Worm (Caenorhabditis elegans) whole organism, mixed stage, embryonic: ENCODE measurements around the gene mdt-26.

Experiments
- ces-1 ChIP-seq: fragments of 150-350 bp; optimal IDR thresholded peaks from 2 replicates; lab custom pipeline; 2014; ENCODE audit warnings: missing biosample characterization, missing genetic modification reagents, missing genetic modification characterization
- elt-1 ChIP-seq: sonication (generic microtip); optimal IDR thresholded peaks from 2 replicates; lab custom pipeline; 2017; ENCODE audit warnings: missing genetic modification characterization, mild to moderate bottlenecking, missing compliant biosample characterization, antibody characterized with exemption, moderate library complexity, borderline replicate concordance; ENCODE audit not compliant: insufficient read depth
- lsy-2 ChIP-seq: fragments of 150-350 bp; optimal IDR thresholded peaks from 2 replicates; lab custom pipeline; 2014; ENCODE audit warnings: missing biosample characterization, missing genetic modification characterization
- unc-62 ChIP-seq: fragments of 150-350 bp; optimal IDR thresholded peaks from 2 replicates; lab custom pipeline; 2014; ENCODE audit warnings: missing biosample characterization, missing genetic modification reagents, missing genetic modification characterization

DNA sequence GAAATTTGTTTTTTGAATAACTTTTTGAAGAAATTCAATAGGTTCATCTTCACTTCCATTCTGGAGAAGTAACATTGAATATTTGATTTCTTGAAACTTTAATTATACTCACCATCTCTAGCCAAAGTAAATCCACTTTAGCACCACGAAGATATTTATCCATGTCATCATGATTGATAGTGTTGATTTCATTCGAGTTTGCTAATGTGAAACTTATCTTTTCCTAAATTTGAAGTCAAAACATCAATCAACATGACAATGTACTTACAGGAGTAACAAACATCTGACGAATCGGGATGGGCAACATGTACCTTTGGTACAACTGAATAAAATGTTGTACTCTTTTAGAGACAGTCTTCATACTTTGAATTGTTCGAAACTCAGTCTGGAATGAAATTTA is 36.4 kb downstream of the mdt-26 start:
- TF ChIP-seq ces-1 (GFP tag; lab: Kevin White, UChicago): no peak
- no peak for TF ChIP-seq lsy-2 (tag; lab: Kevin White, UChicago)
- TF ChIP-seq unc-62: no peak
- TF ChIP-seq elt-1 (tag; lab: Kevin White, UChicago): no peak
